Fruit fly (Drosophila melanogaster) S2 (cell line): ENCODE measurements around the gene Rhau.

ENCODE experiments used
- CG8478 ChIP-seq: fragments of >200 bp; optimal IDR thresholded peaks from 2 replicates; lab custom pipeline; 2018
- CTCF ChIP-seq, 2 experiments: fragments of >200 bp; optimal IDR thresholded peaks; 2 replicates each; lab custom pipeline; 2018

The Rhau gene

dm6 chr2L:20757808-20758187, at the start of gene Rhau, which contains the start of gene dia:
Rhau (minus strand) TSS chr2L:20757985.
dia (plus strand) TSS chr2L:20758144.
- TF ChIP-seq CTCF (optimal IDR thresholded peaks at IDR 0.05; lab: Kevin White, UChicago): peak in 1 of 2 experiments; percentile 35
- no peak for TF ChIP-seq CG8478

DNA sequence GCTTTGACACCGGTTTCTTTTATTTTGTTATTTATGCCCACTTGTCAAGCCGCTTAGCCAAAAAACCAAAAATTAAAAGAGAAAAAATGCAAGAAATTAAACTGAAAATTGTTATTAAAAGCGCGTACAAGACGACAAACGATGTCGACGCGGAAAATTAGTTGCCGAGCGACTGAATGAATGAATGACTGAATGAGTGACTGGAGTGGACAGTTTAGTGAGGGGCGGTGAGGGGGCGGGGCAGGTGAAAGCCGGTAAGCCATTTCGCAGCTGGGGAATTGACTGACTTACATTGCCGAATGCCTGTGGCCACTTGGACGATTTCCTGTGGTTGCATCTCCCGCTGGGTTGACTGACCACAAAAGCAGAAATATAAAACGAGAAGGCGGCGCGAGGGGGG, 48.8 kb upstream of the Rhau start:
- TF ChIP-seq CTCF (optimal IDR thresholded peaks at IDR 0.05; lab: Kevin White, UChicago): no peak
- no peak for TF ChIP-seq CG8478

- TF ChIP-seq CG8478: no peak
- no peak for TF ChIP-seq CTCF (optimal IDR thresholded peaks at IDR 0.05; lab: Kevin White, UChicago)
These were observed 48.0 kb upstream of the Rhau start for dm6 chr2L:20805624-20806339.

DNA sequence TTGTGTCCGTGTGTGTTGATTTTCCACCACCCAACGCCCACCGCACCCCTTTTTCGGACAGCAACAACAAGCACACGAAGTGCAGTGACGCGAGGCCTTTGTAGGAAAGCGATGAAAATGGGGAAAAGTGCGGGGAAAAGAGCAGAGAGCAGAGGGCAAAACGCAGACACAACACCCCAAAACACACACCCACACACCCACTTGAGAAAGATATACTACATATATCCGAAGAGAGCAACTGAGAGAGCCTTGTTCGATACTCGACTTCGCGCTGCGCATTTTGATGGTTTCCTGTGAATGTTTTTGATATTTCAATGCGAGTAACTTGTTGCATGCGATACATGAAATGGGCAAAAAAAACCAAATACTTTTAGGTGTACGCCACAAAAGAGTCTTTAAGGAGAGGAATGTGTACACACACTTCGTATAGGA, 46.0 kb upstream of the Rhau start:
- TF ChIP-seq CG8478: no peak
- TF ChIP-seq CTCF (optimal IDR thresholded peaks at IDR 0.05; lab: Kevin White, UChicago): no peak

DNA sequence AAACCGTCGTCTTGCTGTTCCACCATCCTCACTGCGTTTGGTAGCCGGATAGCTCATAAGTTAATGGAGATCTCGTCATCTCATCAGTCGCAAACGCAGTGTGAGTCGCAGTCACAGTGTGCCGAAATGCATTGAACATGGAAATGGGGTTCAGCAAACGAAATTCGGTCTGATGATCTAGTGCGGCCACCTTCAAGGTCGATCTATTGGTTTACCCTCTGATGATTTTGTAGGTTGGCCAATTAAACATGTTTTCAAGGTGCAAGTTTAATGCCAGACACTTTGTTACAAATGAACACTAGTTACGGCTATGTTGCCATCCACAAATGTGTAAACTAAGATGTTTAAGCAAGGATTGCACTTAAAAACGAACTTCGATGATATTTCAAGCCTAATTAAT, 45.1 kb upstream of the Rhau start:
- TF ChIP-seq CTCF (optimal IDR thresholded peaks at IDR 0.05; lab: Kevin White, UChicago): no peak

DNA sequence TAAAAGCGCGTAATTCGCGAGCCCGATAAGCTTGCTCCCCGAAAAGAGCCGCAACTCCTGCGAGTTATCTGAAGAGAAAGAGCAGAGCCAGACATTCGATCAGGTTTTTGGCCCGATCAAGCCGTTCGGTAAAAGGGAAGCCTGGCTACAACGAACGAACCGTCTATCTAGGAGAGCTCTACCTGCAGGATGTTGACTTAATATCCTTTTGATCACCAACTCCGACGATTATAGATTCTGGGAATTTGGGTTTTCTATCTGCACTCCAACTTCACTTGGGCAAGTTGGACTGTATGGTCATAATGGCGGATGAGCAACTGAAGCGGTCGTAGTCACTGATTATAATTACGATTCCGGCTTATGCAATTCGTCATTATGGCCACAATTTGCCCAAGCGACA, 44.4 kb upstream of the Rhau start:
- TF ChIP-seq CG8478 (no peak), CTCF (optimal IDR thresholded peaks at IDR 0.05; lab: Kevin White, UChicago) (no peak)

- no peak for TF ChIP-seq CTCF (optimal IDR thresholded peaks at IDR 0.05; lab: Kevin White, UChicago)
- TF ChIP-seq CG8478: no peak
These were observed 44.0 kb upstream of the Rhau start for dm6 chr2L:20801801-20802200.

- TF ChIP-seq CG8478 (no peak), CTCF (optimal IDR thresholded peaks at IDR 0.05; lab: Kevin White, UChicago) (no peak)
These were observed 42.5 kb upstream of the Rhau start for dm6 chr2L:20799991-20800897.

DNA sequence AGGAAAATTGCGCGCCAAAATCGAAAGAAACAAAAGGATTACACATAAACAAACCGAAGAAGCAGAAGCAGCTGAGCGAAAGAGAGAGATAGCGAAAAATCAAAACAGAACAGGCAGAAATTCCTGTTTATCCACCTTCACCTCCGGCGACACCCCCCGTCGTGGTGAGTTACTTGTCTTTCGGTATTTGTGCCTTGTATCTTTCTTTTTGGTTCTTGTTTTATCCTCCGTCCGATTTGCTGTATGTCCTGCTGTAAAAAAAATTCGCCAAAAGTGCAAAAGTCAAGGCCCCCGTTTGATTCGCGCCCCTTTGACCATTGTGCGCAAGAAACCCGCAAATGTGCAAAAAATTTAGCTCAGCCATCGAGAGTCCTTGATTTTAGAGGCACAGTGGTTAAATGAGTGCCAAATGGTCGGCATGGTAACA, 40.6 kb upstream of the Rhau start:
- TF ChIP-seq CG8478 (no peak), CTCF (optimal IDR thresholded peaks at IDR 0.05; lab: Kevin White, UChicago) (no peak)

DNA sequence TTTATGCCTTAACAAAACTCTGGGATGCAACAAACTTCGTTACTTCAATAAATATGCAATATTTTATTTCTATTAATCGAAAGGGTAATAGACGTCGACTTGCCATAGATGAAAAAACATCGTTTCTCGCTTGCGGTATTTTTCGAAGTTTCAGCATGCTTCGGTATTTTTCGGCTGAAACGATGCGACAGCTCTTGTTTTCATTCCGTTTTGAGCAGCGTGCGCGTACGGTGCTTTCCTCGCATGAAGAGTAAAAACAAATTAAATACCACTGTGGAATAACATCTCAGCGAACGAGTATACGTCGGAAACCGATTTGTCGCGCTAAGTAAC, 39.7 kb upstream of the Rhau start, which contains the start of gene CG9328:
Gene CG9328 (plus strand): TSS at position 201 of the 333 bp plus-strand sequence.
- no peak for TF ChIP-seq CTCF (optimal IDR thresholded peaks at IDR 0.05; lab: Kevin White, UChicago)
- no peak for TF ChIP-seq CG8478

- no peak for TF ChIP-seq CTCF (optimal IDR thresholded peaks at IDR 0.05; lab: Kevin White, UChicago)
- no peak for TF ChIP-seq CG8478
These were observed 39.2 kb upstream of the Rhau start, which contains the start of gene vari for dm6 chr2L:20796758-20797514. vari (minus strand) TSS chr2L:20797042.

DNA sequence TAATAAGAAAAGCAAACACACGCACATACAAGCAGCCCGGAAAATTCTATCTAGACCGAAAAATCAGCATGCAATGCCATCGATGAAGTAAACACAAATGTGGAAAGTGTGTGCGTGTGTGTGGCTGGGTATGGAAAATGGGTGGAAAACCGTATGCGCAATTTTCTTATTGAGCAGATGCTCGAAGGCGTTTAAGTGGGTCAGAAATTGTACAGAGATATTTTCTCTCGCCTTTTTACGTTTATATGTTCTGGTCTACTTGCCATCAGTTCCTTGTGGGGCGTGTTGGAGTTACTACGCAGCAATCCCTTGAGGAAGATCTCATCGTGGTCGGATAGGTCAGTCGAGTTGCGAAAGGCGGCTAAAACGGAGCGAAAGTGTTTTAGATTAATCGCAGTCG, 38.0 kb upstream of the Rhau start:
- TF ChIP-seq CTCF (optimal IDR thresholded peaks at IDR 0.05; lab: Kevin White, UChicago) (no peak), CG8478 (no peak)

dm6 chr2L:20794656-20795055, 36.9 kb upstream of the Rhau start:
- TF ChIP-seq CG8478: no peak
- no peak for TF ChIP-seq CTCF (optimal IDR thresholded peaks at IDR 0.05; lab: Kevin White, UChicago)

DNA sequence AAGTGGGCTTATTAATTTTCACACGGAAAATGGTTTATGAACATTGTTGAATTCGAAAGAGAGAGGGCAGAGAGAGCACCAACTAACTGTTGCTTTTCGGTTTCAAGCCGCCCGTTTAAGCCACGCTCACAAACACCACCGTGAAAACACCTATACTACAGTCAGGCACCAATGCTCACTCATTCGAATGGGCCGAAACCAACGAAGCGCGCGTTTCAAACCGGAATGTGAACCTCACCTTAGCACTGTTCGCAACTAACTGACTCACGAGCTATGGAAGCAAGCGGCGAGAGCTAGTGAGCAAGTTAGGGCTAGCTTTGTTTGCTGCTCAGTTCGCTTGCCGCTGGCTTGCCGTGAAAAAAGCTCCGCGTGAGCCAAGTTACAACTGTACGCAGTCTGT, 36.1 kb upstream of the Rhau start:
- TF ChIP-seq CG8478 (no peak), CTCF (optimal IDR thresholded peaks at IDR 0.05; lab: Kevin White, UChicago) (no peak)

DNA sequence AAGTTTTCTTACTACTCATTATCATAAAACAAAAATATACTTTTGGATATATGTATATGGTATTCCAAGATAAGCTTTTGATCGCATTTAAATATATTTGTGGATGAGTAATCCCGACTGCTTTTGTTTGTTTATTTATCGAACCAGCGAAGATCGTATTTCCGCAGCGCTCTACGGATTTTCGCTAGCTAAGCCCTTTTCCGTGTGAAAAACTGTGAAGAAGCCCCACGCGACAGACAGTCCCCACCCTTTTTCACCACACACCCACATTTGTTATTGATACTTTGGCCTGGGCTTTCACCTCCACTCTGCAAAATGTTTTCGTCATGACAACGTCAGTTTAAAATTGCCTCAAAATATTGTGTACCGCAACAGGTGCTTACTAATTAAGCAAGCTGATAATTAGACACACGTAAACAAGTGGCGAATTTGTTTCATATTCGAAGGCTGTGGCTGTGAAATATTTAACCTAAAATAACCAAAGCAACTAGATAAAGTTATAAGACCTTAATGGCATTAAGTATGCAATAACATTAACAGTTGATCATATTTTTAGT, 35.3 kb upstream of the Rhau start:
- no peak for TF ChIP-seq CG8478
- no peak for TF ChIP-seq CTCF (optimal IDR thresholded peaks at IDR 0.05; lab: Kevin White, UChicago)
